Fruit fly (Drosophila melanogaster): ENCODE results near the gene Cdk5alpha.

Gene Cdk5alpha

dm6 chr2L:10334854-10335277, 24.1 kb upstream of the Cdk5alpha start:
- no peak for TF ChIP-seq CG6163 (GFP tag; IDR thresholded peaks at IDR 0.05)
- no peak for TF ChIP-seq cyc (GFP tag; optimal IDR thresholded peaks at IDR 0.05)
- TF ChIP-seq CG11762 (GFP tag; optimal IDR thresholded peaks at IDR 0.05; ENCODE audit: insufficient read depth), result no peak
- TF ChIP-seq eg (GFP tag; IDR thresholded peaks at IDR 0.05), result no peak
- TF ChIP-seq Ets96B (tag; optimal IDR thresholded peaks at IDR 0.05), result peak; percentile 9
- peak; percentile 46 for TF ChIP-seq Eip75B (GFP tag; optimal IDR thresholded peaks at IDR 0.05)
- peak; percentile 58; the same call in 2 of the 3 replicates for TF ChIP-seq CG8119 (GFP tag; IDR thresholded peaks at IDR 0.05)
- no peak for TF ChIP-seq Sox15 (GFP tag; optimal IDR thresholded peaks at IDR 0.05)
- TF ChIP-seq CG6808 (GFP tag; optimal IDR thresholded peaks at IDR 0.05), result no peak
- peak; percentile 14 for TF ChIP-seq pdm3 (GFP tag; optimal IDR thresholded peaks at IDR 0.05)
- no peak for TF ChIP-seq OdsH (GFP tag; optimal IDR thresholded peaks at IDR 0.05)
- peak; percentile 61 for TF ChIP-seq CG6854 (GFP tag; optimal IDR thresholded peaks at IDR 0.05)
- TF ChIP-seq salr (GFP tag; optimal IDR thresholded peaks at IDR 0.05), result no peak
- no peak for TF ChIP-seq CG34406 (GFP tag; optimal IDR thresholded peaks at IDR 0.05)
- peak; percentile 24 for TF ChIP-seq Hr4 (GFP tag; optimal IDR thresholded peaks at IDR 0.05)
- TF ChIP-seq CG15336 (GFP tag; IDR thresholded peaks at IDR 0.05), result peak; percentile 66
- peak; percentile 17 for TF ChIP-seq topi (GFP tag; optimal IDR thresholded peaks at IDR 0.05)
- TF ChIP-seq achi (GFP tag; optimal IDR thresholded peaks at IDR 0.05), result peak; percentile 32
- TF ChIP-seq Met (GFP tag; optimal IDR thresholded peaks at IDR 0.05), result peak; percentile 38
- no peak for TF ChIP-seq CG6276 (GFP tag; optimal IDR thresholded peaks at IDR 0.05)
- TF ChIP-seq esn (GFP tag; optimal IDR thresholded peaks at IDR 0.05), result peak; percentile 67
- TF ChIP-seq ss (GFP tag; optimal IDR thresholded peaks at IDR 0.05), result peak in 1 of 2 experiments; percentile 81
- TF ChIP-seq Hr39 (GFP tag; optimal IDR thresholded peaks at IDR 0.05), result no peak
- TF ChIP-seq fkh (GFP tag; optimal IDR thresholded peaks at IDR 0.05), result peak; percentile 98
- peak; percentile 23 for TF ChIP-seq Eip93F (GFP tag; optimal IDR thresholded peaks at IDR 0.05)
- peak; percentile 98 for TF ChIP-seq vri (GFP tag; optimal IDR thresholded peaks at IDR 0.05)
- no peak for TF ChIP-seq Sox102F (GFP tag; optimal IDR thresholded peaks at IDR 0.05)
- peak; percentile 85 for TF ChIP-seq Eip78C (GFP tag)
- no peak for TF ChIP-seq CG10631 (GFP tag; optimal IDR thresholded peaks at IDR 0.05)
- peak; percentile 2 for TF ChIP-seq Lpt (GFP tag; optimal IDR thresholded peaks at IDR 0.05)
- TF ChIP-seq CG3032 (tag; optimal IDR thresholded peaks at IDR 0.05), result no peak
- peak; percentile 66 for TF ChIP-seq Sox14 (GFP tag; optimal IDR thresholded peaks at IDR 0.05)
- TF ChIP-seq CG1621 (tag; optimal IDR thresholded peaks at IDR 0.05), result peak; percentile 34
- TF ChIP-seq fd85E (GFP tag; optimal IDR thresholded peaks at IDR 0.05), result no peak
- TF ChIP-seq CG11902 (GFP tag; optimal IDR thresholded peaks at IDR 0.05), result no peak
- TF ChIP-seq acj6 (GFP tag; optimal IDR thresholded peaks at IDR 0.05), result peak; percentile 27
- TF ChIP-seq CG9139 (GFP tag; optimal IDR thresholded peaks at IDR 0.05), result no peak
- peak; percentile 73 for TF ChIP-seq svp (GFP tag)
- TF ChIP-seq CG16779 (tag; optimal IDR thresholded peaks at IDR 0.05), result no peak
- TF ChIP-seq CG10669 (GFP tag; optimal IDR thresholded peaks at IDR 0.05), result peak; percentile 33
- TF ChIP-seq CG6792 (GFP tag; optimal IDR thresholded peaks at IDR 0.05), result no peak
- no peak for TF ChIP-seq CG8632 (GFP tag; optimal IDR thresholded peaks at IDR 0.05)
- TF ChIP-seq dsx (GFP tag; optimal IDR thresholded peaks at IDR 0.05; ENCODE audit: poor library complexity, severe bottlenecking), result peak; percentile 18

DNA sequence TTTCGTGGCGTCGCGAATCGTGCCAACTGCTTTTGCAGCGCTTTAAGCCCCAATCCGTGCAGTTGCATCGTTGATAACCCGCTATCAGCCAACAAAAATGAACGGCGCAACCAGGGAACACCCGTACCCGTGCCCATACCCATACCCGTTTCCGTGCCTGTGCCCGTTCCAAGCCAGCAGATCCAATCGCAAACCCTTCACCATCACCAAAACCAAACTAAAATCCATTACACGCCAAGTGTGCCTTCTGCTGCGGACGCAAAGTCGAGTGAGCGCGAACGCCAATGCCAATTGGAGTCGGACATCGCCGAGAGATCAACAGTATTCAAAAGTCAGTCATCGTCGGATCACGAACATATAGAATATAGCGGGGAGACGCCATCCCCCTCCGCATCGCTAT, 23.5 kb upstream of the Cdk5alpha start:
- TF ChIP-seq CG16779 (tag; optimal IDR thresholded peaks at IDR 0.05) (no peak), Hr39 (GFP tag; optimal IDR thresholded peaks at IDR 0.05) (no peak), Ets21C (GFP tag; optimal IDR thresholded peaks at IDR 0.05) (no peak), acj6 (GFP tag; optimal IDR thresholded peaks at IDR 0.05) (no peak), CG34406 (GFP tag; optimal IDR thresholded peaks at IDR 0.05) (no peak), CG6854 (GFP tag; optimal IDR thresholded peaks at IDR 0.05) (no peak), spab (GFP tag; optimal IDR thresholded peaks at IDR 0.05) (no peak), svp (GFP tag) (peak; percentile 60)
